Worm (Caenorhabditis elegans): ENCODE measurements around the gene rop-1.
A peak's percentile ranks its signal among the peaks of the same experiment; 100 is the strongest.

ce11 chrV:10246443-10246885 lies 8.4 kb downstream of the rop-1 start:
- no peak for TF ChIP-seq mbf-1 (tag; optimal IDR thresholded peaks at IDR 0.05)
- TF ChIP-seq unc-39 (tag; optimal IDR thresholded peaks at IDR 0.05) = no peak
- TF ChIP-seq mdl-1 (tag; optimal IDR thresholded peaks at IDR 0.05) = peak; percentile 72 to 94
